Worm (Caenorhabditis elegans) whole organism, L1 larva: ENCODE results near the gene tbce-1.
A peak's percentile ranks its signal among the peaks of the same experiment; 100 is the strongest.

Source experiments
- C16A3.4 ChIP-seq: fragments of 150-350 bp; optimal IDR thresholded peaks from 2 replicates; lab custom pipeline; 2014; ENCODE audit warnings: missing biosample characterization, missing genetic modification characterization
- F16B12.6 ChIP-seq: fragments of 150-350 bp; optimal IDR thresholded peaks from 2 replicates; lab custom pipeline; 2014; ENCODE audit warnings: missing biosample characterization, missing genetic modification characterization
- Y116A8C.19 ChIP-seq: sonication (generic microtip); optimal IDR thresholded peaks from 2 replicates; lab custom pipeline; 2016; ENCODE audit warnings: missing compliant biosample characterization, missing genetic modification characterization, borderline replicate concordance
- blmp-1 ChIP-seq: fragments of 150-350 bp; optimal IDR thresholded peaks from 2 replicates; lab custom pipeline; 2014; ENCODE audit warnings: missing biosample characterization, missing genetic modification characterization
- ceh-63 ChIP-seq: fragments of 200-800 bp; sonication (Bioruptor generic); optimal IDR thresholded peaks from 2 replicates; lab custom pipeline; 2018; ENCODE audit warnings: mild to moderate bottlenecking, missing genetic modification characterization, missing compliant biosample characterization
- ceh-82 ChIP-seq, 3 experiments: fragments of 150-350 bp in 1 of 3; sonication (generic microtip) in 2 of 3; optimal IDR thresholded peaks; 2 replicates each; lab custom pipeline; 2014 to 2017; ENCODE audit warnings: missing biosample characterization in 3 of 3, missing genetic modification characterization in 3 of 3
- ces-1 ChIP-seq: fragments of 150-350 bp; optimal IDR thresholded peaks from 2 replicates; lab custom pipeline; 2014; ENCODE audit warnings: missing biosample characterization, missing genetic modification reagents, missing genetic modification characterization
- dsc-1 ChIP-seq: sonication (generic microtip); optimal IDR thresholded peaks from 2 replicates; lab custom pipeline; 2016; ENCODE audit warnings: mild to moderate bottlenecking, missing genetic modification characterization, missing compliant biosample characterization
- efl-1 ChIP-seq, 4 experiments: fragments of 150-350 bp; optimal IDR thresholded peaks in 3 of 4; peaks in 1 of 4; 1 replicate in 1 of 4; 2 replicates in 3 of 4; lab custom pipeline; 2014; ENCODE audit warnings: missing biosample characterization in 2 of 4, missing genetic modification characterization in 2 of 4, missing genetic modification reagents in 2 of 4
- egl-27 ChIP-seq, 2 experiments: fragments of 150-350 bp in 1 of 2; sonication (generic microtip); optimal IDR thresholded peaks; 3 replicates each; lab custom pipeline; 2017 to 2018; ENCODE audit warnings: missing biosample characterization in 2 of 2, missing genetic modification characterization in 2 of 2, missing genetic modification reagents in 2 of 2
- elt-3 ChIP-seq, 6 experiments: fragments of 150-350 bp in 1 of 6; sonication (generic microtip); optimal IDR thresholded peaks; 2 replicates each; lab custom pipeline; 2017 to 2018; ENCODE audit warnings: missing biosample characterization in 6 of 6, missing genetic modification characterization in 6 of 6, inconsistent platforms in 1 of 6
- fos-1 ChIP-seq: fragments of 150-350 bp; optimal IDR thresholded peaks from 2 replicates; lab custom pipeline; 2014; ENCODE audit warnings: missing biosample characterization, missing genetic modification characterization
- hlh-4 ChIP-seq: sonication (generic microtip); optimal IDR thresholded peaks from 2 replicates; lab custom pipeline; 2016; ENCODE audit warnings: mild to moderate bottlenecking, missing genetic modification characterization, missing compliant biosample characterization
- hpl-2 ChIP-seq: fragments of 150-350 bp; optimal IDR thresholded peaks from 2 replicates; lab custom pipeline; 2014; ENCODE audit warnings: missing biosample characterization, missing genetic modification reagents, missing genetic modification characterization
- irx-1 ChIP-seq: sonication (generic microtip); optimal IDR thresholded peaks from 2 replicates; lab custom pipeline; 2016; ENCODE audit warnings: missing genetic modification characterization, missing compliant biosample characterization
- jun-1 ChIP-seq: fragments of 150-350 bp; optimal IDR thresholded peaks from 2 replicates; lab custom pipeline; 2014; ENCODE audit warnings: missing biosample characterization, missing genetic modification reagents, missing genetic modification characterization
- lin-14 ChIP-seq: fragments of 200-800 bp; sonication (Bioruptor generic); optimal IDR thresholded peaks from 2 replicates; lab custom pipeline; 2018; ENCODE audit warnings: mild to moderate bottlenecking, missing genetic modification characterization, moderate library complexity, missing compliant biosample characterization
- lin-35 ChIP-seq, 2 experiments: fragments of 150-350 bp; optimal IDR thresholded peaks; 2 replicates each; lab custom pipeline; 2014; ENCODE audit warnings: missing biosample characterization in 2 of 2, missing genetic modification characterization in 2 of 2, missing genetic modification reagents in 2 of 2
- nhr-19 ChIP-seq: fragments of 200-800 bp; sonication (Bioruptor generic); conservative IDR thresholded peaks from 2 replicates; pipeline ENCODE4 v1.3.6; 2022; ENCODE audit warnings: missing genetic modification characterization, missing compliant biosample characterization
- nhr-20 ChIP-seq: sonication (generic microtip); optimal IDR thresholded peaks from 2 replicates; lab custom pipeline; 2016; ENCODE audit warnings: mild to moderate bottlenecking, missing genetic modification characterization, missing compliant biosample characterization
- nhr-237 ChIP-seq: fragments of 150-350 bp; optimal IDR thresholded peaks from 2 replicates; lab custom pipeline; 2014; ENCODE audit warnings: missing biosample characterization, missing genetic modification characterization
- nhr-71 ChIP-seq: sonication (generic microtip); optimal IDR thresholded peaks from 2 replicates; lab custom pipeline; 2016; ENCODE audit warnings: mild to moderate bottlenecking, missing genetic modification characterization, moderate library complexity, missing compliant biosample characterization
- nhr-85 ChIP-seq: sonication (generic microtip); peaks from one replicate; lab custom pipeline; 2016; ENCODE audit warnings: missing genetic modification characterization, inconsistent platforms, missing compliant biosample characterization
- rnt-1 ChIP-seq: sonication (generic microtip); optimal IDR thresholded peaks from 2 replicates; lab custom pipeline; 2016; ENCODE audit warnings: mild to moderate bottlenecking, missing genetic modification characterization, moderate library complexity, missing compliant biosample characterization
- snpc-4 ChIP-seq: fragments of 150-350 bp; optimal IDR thresholded peaks from 2 replicates; lab custom pipeline; 2014; ENCODE audit warnings: missing biosample characterization, missing genetic modification characterization
- sptf-1 ChIP-seq: fragments of 150-350 bp; optimal IDR thresholded peaks from 2 replicates; lab custom pipeline; 2014; ENCODE audit warnings: missing biosample characterization, missing genetic modification characterization
- sup-37 ChIP-seq: fragments of 200-800 bp; sonication (Bioruptor generic); optimal IDR thresholded peaks from 2 replicates; lab custom pipeline; 2018; ENCODE audit warnings: mild to moderate bottlenecking, missing genetic modification characterization, missing compliant biosample characterization
- tlp-1 ChIP-seq: fragments of 150-350 bp; optimal IDR thresholded peaks from 2 replicates; lab custom pipeline; 2014; ENCODE audit warnings: missing biosample characterization, missing genetic modification characterization
- unc-62 ChIP-seq: fragments of 150-350 bp; optimal IDR thresholded peaks from 2 replicates; lab custom pipeline; 2014; ENCODE audit warnings: missing biosample characterization, missing genetic modification reagents, missing genetic modification characterization
- zag-1 ChIP-seq: fragments of 150-350 bp; optimal IDR thresholded peaks from 2 replicates; lab custom pipeline; 2014; ENCODE audit warnings: missing biosample characterization, missing genetic modification characterization
- zip-4 ChIP-seq: fragments of 200-800 bp; sonication (Bioruptor generic); optimal IDR thresholded peaks from 2 replicates; lab custom pipeline; 2018; ENCODE audit warnings: mild to moderate bottlenecking, missing genetic modification characterization, moderate library complexity, missing compliant biosample characterization
- ztf-11 ChIP-seq, 2 experiments: sonication (generic microtip); optimal IDR thresholded peaks; 2 replicates each; lab custom pipeline; 2016 to 2017; ENCODE audit warnings: missing genetic modification characterization in 2 of 2, missing biosample characterization in 1 of 2, missing compliant biosample characterization in 1 of 2
- ztf-4 ChIP-seq: fragments of 150-350 bp; optimal IDR thresholded peaks from 2 replicates; lab custom pipeline; 2014; ENCODE audit warnings: missing biosample characterization, missing genetic modification characterization

The tbce-1 gene

DNA sequence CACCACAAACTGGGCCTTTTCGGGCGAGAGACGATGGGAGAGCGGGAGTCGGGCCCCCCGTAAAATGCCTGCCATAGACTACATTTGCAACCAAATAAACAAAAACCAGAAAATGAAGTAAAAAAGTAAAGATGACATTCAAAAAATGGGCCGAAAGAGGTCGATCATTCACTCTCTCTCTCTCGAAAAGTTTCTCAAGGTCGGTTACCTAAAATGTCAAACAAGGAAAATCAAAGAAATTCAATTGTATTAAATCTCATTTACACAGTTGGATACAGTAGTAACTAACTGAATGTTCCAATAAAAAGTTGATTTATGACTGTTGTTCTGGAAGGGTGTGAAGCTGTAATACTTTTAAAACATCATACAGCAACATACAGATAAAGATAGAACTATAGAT, 24.3 kb downstream of the tbce-1 start:
- no peak for TF ChIP-seq zip-4 (GFP tag; lab: Kevin White, UChicago)
- peak; percentile 71 for TF ChIP-seq nhr-85 (tag; lab: Kevin White, UChicago)
- peak; percentile 76 for TF ChIP-seq blmp-1 (tag; lab: Kevin White, UChicago)
- TF ChIP-seq tlp-1 (tag; lab: Kevin White, UChicago) = no peak
- TF ChIP-seq lin-14 (GFP tag; lab: Kevin White, UChicago) = peak; percentile 40

DNA sequence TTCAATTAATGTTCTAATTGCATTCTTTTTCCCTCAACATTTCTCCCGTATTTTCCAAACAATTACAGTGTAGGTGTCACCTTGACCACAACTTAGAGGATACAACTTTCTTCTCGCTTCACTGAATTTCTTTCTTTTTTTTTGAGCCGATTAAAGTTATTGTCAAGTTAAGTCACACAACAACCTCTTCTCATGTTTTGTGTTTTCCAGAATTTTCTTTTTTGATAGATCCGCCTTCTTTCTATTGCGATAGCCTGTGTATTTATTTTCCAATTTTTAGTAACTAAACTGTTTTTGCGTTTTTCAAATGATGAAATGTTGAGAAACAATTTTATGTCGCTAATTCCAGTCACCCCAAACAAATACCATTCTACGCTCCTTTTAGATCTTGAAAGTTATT, 31.2 kb downstream of the tbce-1 start, which contains the start of gene F35H10.3:
F35H10.3 (plus strand) TSS at position 301 of the 400 bp plus-strand sequence.
- TF ChIP-seq lin-14 (GFP tag; lab: Kevin White, UChicago) (no peak), Y116A8C.19 (tag; lab: Kevin White, UChicago) (no peak), ceh-82 (tag; optimal IDR thresholded peaks at IDR 0.05; lab: Kevin White, UChicago) (no peak), nhr-237 (tag; lab: Kevin White, UChicago) (no peak), ces-1 (GFP tag; lab: Kevin White, UChicago) (no peak), hpl-2 (no peak), sptf-1 (tag; lab: Kevin White, UChicago) (no peak), fos-1 (tag; lab: Kevin White, UChicago) (no peak), lin-35 (GFP tag; optimal IDR thresholded peaks at IDR 0.05; lab: Kevin White, UChicago) (no peak)

DNA sequence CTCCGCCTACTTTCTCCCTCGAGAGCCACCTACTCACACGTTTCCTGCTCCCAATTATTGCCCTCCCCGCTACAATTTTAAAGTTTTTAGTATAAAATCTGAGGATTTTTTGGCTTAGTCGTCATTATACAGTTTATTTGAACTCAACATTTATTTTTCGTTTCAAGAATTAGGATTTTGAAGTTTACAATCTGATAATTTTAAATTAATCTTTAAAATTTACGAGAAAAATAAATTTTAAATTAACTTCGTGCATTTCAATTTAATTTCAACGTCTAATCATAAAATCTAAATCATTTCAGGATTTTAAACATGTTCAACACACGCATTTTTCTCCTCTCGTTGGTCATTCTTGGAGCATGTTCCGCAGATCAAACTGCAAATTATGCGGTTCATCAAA, 34.4 kb downstream of the tbce-1 start, which contains the start of gene F35H10.2:
F35H10.2 (plus strand) TSS at position 301 of the 400 bp plus-strand sequence.
- TF ChIP-seq efl-1 (optimal IDR thresholded peaks at IDR 0.05; lab: Kevin White, UChicago) (no peak), efl-1 (GFP tag; optimal IDR thresholded peaks at IDR 0.05 in 1 of 2; lab: Kevin White, UChicago) (no peak), F16B12.6 (no peak), dsc-1 (no peak), tlp-1 (tag; lab: Kevin White, UChicago) (no peak), nhr-71 (no peak), ceh-63 (no peak), nhr-19 (GFP tag; lab: Robert Waterston, UW) (no peak), ztf-11 (tag; optimal IDR thresholded peaks at IDR 0.05; lab: Kevin White, UChicago) (no peak), sup-37 (GFP tag; lab: Kevin White, UChicago) (no peak), nhr-237 (tag; lab: Kevin White, UChicago) (no peak), irx-1 (tag; lab: Kevin White, UChicago) (no peak), fos-1 (tag; lab: Kevin White, UChicago) (no peak), nhr-20 (no peak), zag-1 (no peak), ceh-82 (tag; optimal IDR thresholded peaks at IDR 0.05; lab: Kevin White, UChicago) (no peak), ztf-4 (tag; lab: Kevin White, UChicago) (no peak), hlh-4 (no peak), zip-4 (GFP tag; lab: Kevin White, UChicago) (no peak)

DNA sequence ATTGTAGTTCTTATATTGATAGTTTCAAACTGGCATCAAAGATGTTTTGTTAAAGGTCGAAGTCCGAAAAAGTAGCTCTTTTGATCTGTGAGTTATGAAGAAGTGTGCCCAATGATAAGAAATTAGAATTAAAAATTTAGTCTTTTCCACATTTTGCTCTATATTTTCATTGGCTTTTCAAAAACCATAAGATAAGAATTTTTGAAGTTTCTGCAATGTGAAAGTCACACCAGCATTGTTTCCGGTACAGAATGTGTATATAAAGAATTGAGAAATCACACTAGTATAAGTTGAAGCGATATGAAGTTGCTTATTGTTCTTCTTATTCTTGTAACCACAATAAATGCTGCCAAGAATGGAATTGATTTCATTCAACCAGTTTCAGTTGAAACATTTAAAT, 38.0 kb downstream of the tbce-1 start, which contains the start of gene lys-10:
lys-10 (plus strand) TSS at position 301 of the 400 bp plus-strand sequence.
- no peak for TF ChIP-seq snpc-4
- no peak for TF ChIP-seq ceh-63
- TF ChIP-seq C16A3.4 (tag; lab: Kevin White, UChicago) = no peak

DNA sequence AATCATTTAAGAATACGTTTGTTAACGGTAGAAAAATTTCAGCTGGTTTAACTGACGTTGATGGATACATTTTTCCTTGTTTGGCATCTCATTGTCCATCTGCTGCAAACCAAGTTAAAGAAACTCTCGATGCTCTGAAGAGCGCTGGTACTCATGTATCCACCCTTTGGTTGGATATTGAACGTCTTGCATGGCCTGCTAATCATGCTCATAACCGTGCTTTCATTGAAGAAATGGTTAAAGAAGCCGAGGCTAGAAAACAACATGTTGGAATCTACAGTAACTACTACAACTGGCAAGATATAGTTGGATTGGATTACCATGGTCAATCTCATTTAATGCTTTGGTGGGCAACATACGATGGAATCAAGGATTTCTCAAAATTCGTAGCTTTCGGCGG, 38.5 kb downstream of the tbce-1 start:
- no peak for TF ChIP-seq C16A3.4 (tag; lab: Kevin White, UChicago)
- TF ChIP-seq efl-1 (optimal IDR thresholded peaks at IDR 0.05; lab: Kevin White, UChicago) = no peak
- peak in 1 of 2 experiments; percentile 6 for TF ChIP-seq efl-1 (GFP tag; optimal IDR thresholded peaks at IDR 0.05 in 1 of 2; lab: Kevin White, UChicago)
- TF ChIP-seq, all 84 proteins: peak for 1

DNA sequence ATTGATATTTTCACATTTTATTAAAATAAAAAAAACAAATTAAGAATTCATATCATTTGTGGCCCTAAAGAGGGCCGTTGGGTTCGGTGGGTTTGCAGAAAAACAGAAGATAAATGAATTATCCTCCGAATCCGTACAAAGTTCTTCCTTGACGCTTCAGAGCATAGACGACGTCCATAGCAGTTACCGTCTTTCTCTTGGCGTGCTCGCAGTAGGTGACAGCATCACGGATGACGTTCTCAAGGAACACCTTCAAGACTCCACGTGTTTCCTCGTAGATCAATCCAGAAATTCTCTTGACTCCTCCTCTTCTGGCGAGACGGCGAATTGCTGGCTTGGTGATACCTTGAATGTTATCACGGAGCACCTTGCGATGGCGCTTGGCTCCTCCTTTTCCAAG, 39.1 kb downstream of the tbce-1 start:
- no peak for TF ChIP-seq egl-27 (tag; optimal IDR thresholded peaks at IDR 0.05; lab: Kevin White, UChicago)
- no peak for TF ChIP-seq ceh-63
- TF ChIP-seq blmp-1 (tag; lab: Kevin White, UChicago) = no peak
- no peak for TF ChIP-seq rnt-1 (tag; lab: Kevin White, UChicago)
- TF ChIP-seq jun-1 (tag; lab: Kevin White, UChicago) = no peak
- TF ChIP-seq elt-3 (tag; optimal IDR thresholded peaks at IDR 0.05; lab: Kevin White, UChicago) = no peak
- no peak for TF ChIP-seq unc-62 (GFP tag; lab: Kevin White, UChicago)
